Comparison of ENCODE assay signal across 3 fruit fly cellular contexts in the genomic region with DNA sequence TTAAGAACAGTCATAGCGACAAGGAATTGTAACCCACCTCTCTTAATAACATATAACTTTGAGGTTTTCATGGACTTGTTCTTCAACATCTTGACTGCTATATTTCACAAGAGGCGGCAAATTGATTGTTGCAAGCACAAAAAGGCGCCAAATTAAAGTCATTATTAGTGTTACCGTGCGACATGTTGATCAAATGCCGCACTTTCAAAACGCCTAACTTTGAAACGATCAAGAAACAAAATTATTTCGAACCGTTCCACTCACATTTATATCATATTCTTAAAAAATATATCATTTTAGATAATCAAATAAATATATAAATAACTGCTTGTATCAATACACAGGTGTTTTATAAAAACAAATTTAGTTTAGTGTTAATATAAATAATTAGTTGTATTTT.
TF ChIP-seq lines count a peak whose summit lies in the region.

A gene (minus strand): TSS at position 154 of the 400 bp plus-strand sequence.

- TF ChIP-seq CTCF in whole organism, embryonic (GFP tag; optimal IDR thresholded peaks at IDR 0.05; lab: Kevin White, UChicago), result no peak

TF ChIP-seq in whole organism, adult, 20 proteins besides CTCF, POLR2A, EP300 and RAD21:
- no peak for TF ChIP-seq bab1 (GFP tag; optimal IDR thresholded peaks at IDR 0.05; lab: Kevin White, UChicago)
- TF ChIP-seq cic (GFP tag; optimal IDR thresholded peaks at IDR 0.05; lab: Kevin White, UChicago), result no peak
- peak; percentile 82 for TF ChIP-seq kay (GFP tag; lab: Kevin White, UChicago; ENCODE audit: borderline replicate concordance)
- no peak for TF ChIP-seq pad (GFP tag; optimal IDR thresholded peaks at IDR 0.05; lab: Kevin White, UChicago)
- TF ChIP-seq tj (GFP tag; optimal IDR thresholded peaks at IDR 0.05; lab: Kevin White, UChicago), result no peak
- no peak for TF ChIP-seq toe (GFP tag; optimal IDR thresholded peaks at IDR 0.05; lab: Kevin White, UChicago)

TF ChIP-seq in whole organism, embryonic, 481 proteins besides CTCF, POLR2A, EP300 and RAD21 (continues in another document):
- TF ChIP-seq CG6813 (GFP tag; optimal IDR thresholded peaks at IDR 0.05; lab: Kevin White, UChicago) (no peak), Xrp1 (GFP tag; IDR thresholded peaks at IDR 0.05; lab: Robert Waterston, UW) (no peak), bab2 (GFP tag; optimal IDR thresholded peaks at IDR 0.05; lab: Kevin White, UChicago) (no peak), ind (GFP tag; optimal IDR thresholded peaks at IDR 0.05; lab: Kevin White, UChicago) (no peak), pros (GFP tag; optimal IDR thresholded peaks at IDR 0.05; lab: Kevin White, UChicago) (no peak), phol (tag; optimal IDR thresholded peaks at IDR 0.05; lab: Kevin White, UChicago) (no peak), gfzf (GFP tag; optimal IDR thresholded peaks at IDR 0.05; lab: Kevin White, UChicago) (peak; percentile 64), seq (GFP tag; IDR thresholded peaks at IDR 0.05; lab: Robert Waterston, UW) (no peak), repo (GFP tag; optimal IDR thresholded peaks at IDR 0.05; lab: Kevin White, UChicago) (no peak), CG11504 (tag; optimal IDR thresholded peaks at IDR 0.05; lab: Kevin White, UChicago) (no peak), CG6175 (GFP tag; IDR thresholded peaks at IDR 0.05; lab: Robert Waterston, UW) (no peak), CG14710 (tag; optimal IDR thresholded peaks at IDR 0.05; lab: Kevin White, UChicago) (peak; percentile 7), CG15514 (GFP tag; optimal IDR thresholded peaks at IDR 0.05; lab: Kevin White, UChicago) (no peak), CG10462 (GFP tag; optimal IDR thresholded peaks at IDR 0.05; lab: Kevin White, UChicago) (no peak), CG10267 (tag; optimal IDR thresholded peaks at IDR 0.05; lab: Kevin White, UChicago) (no peak), CG8944 (GFP tag; optimal IDR thresholded peaks at IDR 0.05; lab: Kevin White, UChicago) (no peak), CG15601 (tag; optimal IDR thresholded peaks at IDR 0.05; lab: Kevin White, UChicago) (no peak), Mad (GFP tag; optimal IDR thresholded peaks at IDR 0.05; lab: Kevin White, UChicago) (no peak), Dp (GFP tag; optimal IDR thresholded peaks at IDR 0.05; lab: Kevin White, UChicago) (peak; percentile 75), CG8281 (tag; optimal IDR thresholded peaks at IDR 0.05; lab: Kevin White, UChicago) (no peak), lab (GFP tag; optimal IDR thresholded peaks at IDR 0.05; lab: Kevin White, UChicago) (no peak), salm (tag; optimal IDR thresholded peaks at IDR 0.05; lab: Kevin White, UChicago) (no peak), CG1529 (GFP tag; optimal IDR thresholded peaks at IDR 0.05; lab: Kevin White, UChicago) (no peak), trh (GFP tag; optimal IDR thresholded peaks at IDR 0.05; lab: Kevin White, UChicago) (no peak), CG4424 (GFP tag; optimal IDR thresholded peaks at IDR 0.05; lab: Kevin White, UChicago) (no peak), stwl (tag; optimal IDR thresholded peaks at IDR 0.05; lab: Kevin White, UChicago) (peak; percentile 48), CG2116 (GFP tag; optimal IDR thresholded peaks at IDR 0.05; lab: Kevin White, UChicago) (peak; percentile 5), dmrt11E (tag; optimal IDR thresholded peaks at IDR 0.05; lab: Kevin White, UChicago) (no peak), H2.0 (GFP tag; IDR thresholded peaks at IDR 0.05; lab: Robert Waterston, UW) (no peak), rib (GFP tag; IDR thresholded peaks at IDR 0.05; lab: Robert Waterston, UW) (no peak), pzg (GFP tag; optimal IDR thresholded peaks at IDR 0.05; lab: Kevin White, UChicago) (peak; percentile 40), CG3163 (GFP tag; optimal IDR thresholded peaks at IDR 0.05; lab: Kevin White, UChicago) (no peak), sim (GFP tag; IDR thresholded peaks at IDR 0.05; lab: Robert Waterston, UW) (no peak), CG12071 (GFP tag; optimal IDR thresholded peaks at IDR 0.05; lab: Kevin White, UChicago) (no peak), pb (GFP tag; optimal IDR thresholded peaks at IDR 0.05; lab: Kevin White, UChicago) (no peak), CG8388 (GFP tag; optimal IDR thresholded peaks at IDR 0.05; lab: Kevin White, UChicago) (no peak), Pdp1 (GFP tag; optimal IDR thresholded peaks at IDR 0.05; lab: Kevin White, UChicago) (no peak), MBD-R2 (GFP tag; IDR thresholded peaks at IDR 0.05; lab: Robert Waterston, UW) (peak; percentile 37), sqz (GFP tag; optimal IDR thresholded peaks at IDR 0.05; lab: Kevin White, UChicago) (no peak), pfk (GFP tag; optimal IDR thresholded peaks at IDR 0.05; lab: Kevin White, UChicago) (peak; percentile 85), danr (GFP tag; IDR thresholded peaks at IDR 0.05; lab: Robert Waterston, UW) (no peak), bigmax (GFP tag; optimal IDR thresholded peaks at IDR 0.05; lab: Kevin White, UChicago) (no peak), az2 (GFP tag; optimal IDR thresholded peaks at IDR 0.05; lab: Kevin White, UChicago) (no peak)

TF ChIP-seq in whole organism, prepupa, 60 proteins besides CTCF, POLR2A, EP300 and RAD21:
- no peak for TF ChIP-seq OdsH (GFP tag; optimal IDR thresholded peaks at IDR 0.05; lab: Kevin White, UChicago)
- peak; percentile 7 for TF ChIP-seq dsx (GFP tag; optimal IDR thresholded peaks at IDR 0.05; lab: Kevin White, UChicago; ENCODE audit: poor library complexity, severe bottlenecking)
